Worm (Caenorhabditis elegans): ENCODE measurements around the gene srd-5.

Gene srd-5

ce11 chrIV:5627056-5627455, 47.3 kb downstream of the srd-5 start, which contains the start of gene srsx-14:
Gene srsx-14, minus strand, starts transcription at chrIV:5627156.
- TF ChIP-seq tbx-11 (GFP tag; IDR thresholded peaks at IDR 0.05) (no peak), pes-1 (GFP tag; IDR thresholded peaks at IDR 0.05) (no peak), tra-4 (tag; optimal IDR thresholded peaks at IDR 0.05) (no peak), F13C5.2 (tag; optimal IDR thresholded peaks at IDR 0.05) (no peak), tbx-37 (GFP tag; conservative IDR thresholded peaks at IDR 0.05) (no peak), ceh-13 (GFP tag; optimal IDR thresholded peaks at IDR 0.05) (no peak), ama-1 (optimal IDR thresholded peaks at IDR 0.05) (no peak), hnd-1 (tag; optimal IDR thresholded peaks at IDR 0.05) (no peak), aly-1 (tag; optimal IDR thresholded peaks at IDR 0.05) (no peak), hmg-4 (GFP tag; optimal IDR thresholded peaks at IDR 0.05) (no peak), sea-1 (GFP tag; conservative IDR thresholded peaks at IDR 0.05) (no peak), hmbx-1 (tag; optimal IDR thresholded peaks at IDR 0.05) (no peak), B0310.2 (tag; optimal IDR thresholded peaks at IDR 0.05) (no peak), ceh-36 (tag; optimal IDR thresholded peaks at IDR 0.05) (no peak), flt-1 (GFP tag; IDR thresholded peaks at IDR 0.05) (no peak), scrt-1 (GFP tag; IDR thresholded peaks at IDR 0.05) (no peak), ets-7 (tag; optimal IDR thresholded peaks at IDR 0.05) (no peak)

ce11 chrIV:5623718-5624117, 50.6 kb downstream of the srd-5 start, which contains the start of gene srsx-15:
Gene srsx-15, minus strand, starts transcription at chrIV:5623818.
- TF ChIP-seq flt-1 (GFP tag; IDR thresholded peaks at IDR 0.05), result no peak
- no peak for TF ChIP-seq tbx-37 (GFP tag; conservative IDR thresholded peaks at IDR 0.05)
- no peak for TF ChIP-seq ceh-36 (tag; optimal IDR thresholded peaks at IDR 0.05)
